Worm (Caenorhabditis elegans) whole organism, L1 larva: Measurements from ENCODE around the gene glo-4.
A peak's percentile ranks its signal among the peaks of the same experiment; 100 is the strongest.

Experiments
- C04F5.9 ChIP-seq: sonication (generic microtip); optimal IDR thresholded peaks from 2 replicates; lab custom pipeline; 2016; ENCODE audit warnings: missing genetic modification characterization, missing compliant biosample characterization
- C34B4.2 ChIP-seq: sonication (generic microtip); optimal IDR thresholded peaks from 2 replicates; lab custom pipeline; 2017; ENCODE audit warnings: mild to moderate bottlenecking, missing genetic modification characterization, missing compliant biosample characterization
- F16B12.6 ChIP-seq: fragments of 150-350 bp; optimal IDR thresholded peaks from 2 replicates; lab custom pipeline; 2014; ENCODE audit warnings: missing biosample characterization, missing genetic modification characterization
- Y116A8C.19 ChIP-seq: sonication (generic microtip); optimal IDR thresholded peaks from 2 replicates; lab custom pipeline; 2016; ENCODE audit warnings: missing compliant biosample characterization, missing genetic modification characterization, borderline replicate concordance
- aha-1 ChIP-seq: fragments of 150-350 bp; optimal IDR thresholded peaks from 2 replicates; lab custom pipeline; 2014; ENCODE audit warnings: missing biosample characterization, missing genetic modification characterization
- alr-1 ChIP-seq: fragments of 200-800 bp; sonication (Bioruptor generic); optimal IDR thresholded peaks from 2 replicates; lab custom pipeline; 2018; ENCODE audit warnings: borderline replicate concordance, mild to moderate bottlenecking, missing genetic modification characterization, missing compliant biosample characterization
- blmp-1 ChIP-seq: fragments of 150-350 bp; optimal IDR thresholded peaks from 2 replicates; lab custom pipeline; 2014; ENCODE audit warnings: missing biosample characterization, missing genetic modification characterization
- ceh-63 ChIP-seq: fragments of 200-800 bp; sonication (Bioruptor generic); optimal IDR thresholded peaks from 2 replicates; lab custom pipeline; 2018; ENCODE audit warnings: mild to moderate bottlenecking, missing genetic modification characterization, missing compliant biosample characterization
- ceh-82 ChIP-seq, 3 experiments: fragments of 150-350 bp in 1 of 3; sonication (generic microtip) in 2 of 3; optimal IDR thresholded peaks; 2 replicates each; lab custom pipeline; 2014 to 2017; ENCODE audit warnings: missing biosample characterization in 3 of 3, missing genetic modification characterization in 3 of 3
- ces-1 ChIP-seq: fragments of 150-350 bp; optimal IDR thresholded peaks from 2 replicates; lab custom pipeline; 2014; ENCODE audit warnings: missing biosample characterization, missing genetic modification reagents, missing genetic modification characterization
- dsc-1 ChIP-seq: sonication (generic microtip); optimal IDR thresholded peaks from 2 replicates; lab custom pipeline; 2016; ENCODE audit warnings: mild to moderate bottlenecking, missing genetic modification characterization, missing compliant biosample characterization
- efl-1 ChIP-seq, 4 experiments: fragments of 150-350 bp; optimal IDR thresholded peaks in 3 of 4; peaks in 1 of 4; 1 replicate in 1 of 4; 2 replicates in 3 of 4; lab custom pipeline; 2014; ENCODE audit warnings: missing biosample characterization in 2 of 4, missing genetic modification characterization in 2 of 4, missing genetic modification reagents in 2 of 4
- fkh-4 ChIP-seq: sonication (generic microtip); optimal IDR thresholded peaks from 2 replicates; lab custom pipeline; 2016; ENCODE audit warnings: missing compliant biosample characterization, missing genetic modification characterization, borderline replicate concordance
- fos-1 ChIP-seq: fragments of 150-350 bp; optimal IDR thresholded peaks from 2 replicates; lab custom pipeline; 2014; ENCODE audit warnings: missing biosample characterization, missing genetic modification characterization
- isw-1 ChIP-seq: fragments of 200-800 bp; sonication (Bioruptor generic); IDR thresholded peaks from 2 replicates; pipeline ENCODE4 v1.3.6; 2022; ENCODE audit warnings: missing genetic modification characterization, missing compliant biosample characterization
- lin-14 ChIP-seq: fragments of 200-800 bp; sonication (Bioruptor generic); optimal IDR thresholded peaks from 2 replicates; lab custom pipeline; 2018; ENCODE audit warnings: mild to moderate bottlenecking, missing genetic modification characterization, moderate library complexity, missing compliant biosample characterization
- lin-35 ChIP-seq, 2 experiments: fragments of 150-350 bp; optimal IDR thresholded peaks; 2 replicates each; lab custom pipeline; 2014; ENCODE audit warnings: missing biosample characterization in 2 of 2, missing genetic modification characterization in 2 of 2, missing genetic modification reagents in 2 of 2
- lin-39 ChIP-seq: fragments of 150-350 bp; optimal IDR thresholded peaks from 2 replicates; lab custom pipeline; 2014; ENCODE audit warnings: missing biosample characterization, missing genetic modification reagents, missing genetic modification characterization
- lir-3 ChIP-seq: sonication (generic microtip); optimal IDR thresholded peaks from 2 replicates; lab custom pipeline; 2016; ENCODE audit warnings: mild to moderate bottlenecking, missing genetic modification characterization, moderate library complexity, missing compliant biosample characterization; ENCODE audit not compliant: poor library complexity
- mab-9 ChIP-seq: fragments of 200-800 bp; sonication (Bioruptor generic); IDR thresholded peaks from 2 replicates; pipeline ENCODE4 v1.3.6; 2022; ENCODE audit warnings: missing genetic modification reagents, missing genetic modification characterization, missing compliant biosample characterization
- nhr-11 ChIP-seq: fragments of 150-350 bp; optimal IDR thresholded peaks from 2 replicates; lab custom pipeline; 2014; ENCODE audit warnings: missing biosample characterization, missing genetic modification characterization
- nhr-19 ChIP-seq: fragments of 200-800 bp; sonication (Bioruptor generic); conservative IDR thresholded peaks from 2 replicates; pipeline ENCODE4 v1.3.6; 2022; ENCODE audit warnings: missing genetic modification characterization, missing compliant biosample characterization
- nhr-20 ChIP-seq: sonication (generic microtip); optimal IDR thresholded peaks from 2 replicates; lab custom pipeline; 2016; ENCODE audit warnings: mild to moderate bottlenecking, missing genetic modification characterization, missing compliant biosample characterization
- nhr-28 ChIP-seq: fragments of 150-350 bp; optimal IDR thresholded peaks from 2 replicates; lab custom pipeline; 2014; ENCODE audit warnings: missing biosample characterization, missing genetic modification characterization
- nhr-47 ChIP-seq: sonication (generic microtip); optimal IDR thresholded peaks from 2 replicates; lab custom pipeline; 2016; ENCODE audit warnings: mild to moderate bottlenecking, missing genetic modification characterization, moderate library complexity, missing compliant biosample characterization
- nhr-76 ChIP-seq: sonication (generic microtip); optimal IDR thresholded peaks from 2 replicates; lab custom pipeline; 2017; ENCODE audit warnings: missing biosample characterization, missing genetic modification characterization
- nhr-77 ChIP-seq: fragments of 150-350 bp; optimal IDR thresholded peaks from 2 replicates; lab custom pipeline; 2014; ENCODE audit warnings: missing biosample characterization, missing genetic modification characterization
- nhr-85 ChIP-seq: sonication (generic microtip); peaks from one replicate; lab custom pipeline; 2016; ENCODE audit warnings: missing genetic modification characterization, inconsistent platforms, missing compliant biosample characterization
- nhr-90 ChIP-seq: sonication (generic microtip); optimal IDR thresholded peaks from 2 replicates; lab custom pipeline; 2016; ENCODE audit warnings: mild to moderate bottlenecking, missing genetic modification characterization, missing compliant biosample characterization; ENCODE audit not compliant: poor library complexity
- pag-3 ChIP-seq: sonication (generic microtip); optimal IDR thresholded peaks from 2 replicates; lab custom pipeline; 2017; ENCODE audit warnings: missing genetic modification characterization, mild to moderate bottlenecking, missing compliant biosample characterization, antibody characterized with exemption, borderline replicate concordance; ENCODE audit not compliant: insufficient read depth
- snu-23 ChIP-seq: sonication (generic microtip); optimal IDR thresholded peaks from 2 replicates; lab custom pipeline; 2016; ENCODE audit warnings: missing genetic modification characterization, missing compliant biosample characterization
- swsn-7 ChIP-seq: sonication (generic microtip); optimal IDR thresholded peaks from 2 replicates; lab custom pipeline; 2016; ENCODE audit warnings: missing genetic modification characterization, missing compliant biosample characterization
- unc-130 ChIP-seq: fragments of 150-350 bp; optimal IDR thresholded peaks from 2 replicates; lab custom pipeline; 2017; ENCODE audit warnings: missing biosample characterization, missing genetic modification characterization, inconsistent platforms
- unc-62 ChIP-seq: fragments of 150-350 bp; optimal IDR thresholded peaks from 2 replicates; lab custom pipeline; 2014; ENCODE audit warnings: missing biosample characterization, missing genetic modification reagents, missing genetic modification characterization
- unc-98 ChIP-seq: fragments of 200-800 bp; sonication (Bioruptor generic); IDR thresholded peaks from 2 replicates; pipeline ENCODE4 v1.3.6; 2022; ENCODE audit warnings: missing genetic modification characterization, missing compliant biosample characterization
- zip-4 ChIP-seq: fragments of 200-800 bp; sonication (Bioruptor generic); optimal IDR thresholded peaks from 2 replicates; lab custom pipeline; 2018; ENCODE audit warnings: mild to moderate bottlenecking, missing genetic modification characterization, moderate library complexity, missing compliant biosample characterization
- ztf-11 ChIP-seq, 2 experiments: sonication (generic microtip); optimal IDR thresholded peaks; 2 replicates each; lab custom pipeline; 2016 to 2017; ENCODE audit warnings: missing genetic modification characterization in 2 of 2, missing biosample characterization in 1 of 2, missing compliant biosample characterization in 1 of 2
- ztf-4 ChIP-seq: fragments of 150-350 bp; optimal IDR thresholded peaks from 2 replicates; lab custom pipeline; 2014; ENCODE audit warnings: missing biosample characterization, missing genetic modification characterization

The glo-4 gene

ce11 chrV:9243171-9243996 lies at the start of gene glo-4 (continued):
- TF ChIP-seq isw-1 (GFP tag; lab: Robert Waterston, UW) (peak; percentile 66), unc-98 (GFP tag; lab: Robert Waterston, UW) (no peak), F16B12.6 (peak; percentile 48), Y116A8C.19 (tag; lab: Kevin White, UChicago) (no peak), ces-1 (GFP tag; lab: Kevin White, UChicago) (no peak), nhr-20 (tag; lab: Kevin White, UChicago) (peak; percentile 90), snu-23 (GFP tag; lab: Kevin White, UChicago) (peak; percentile 92), alr-1 (tag; lab: Kevin White, UChicago) (no peak), C34B4.2 (tag; lab: Kevin White, UChicago) (no peak), unc-130 (tag; lab: Kevin White, UChicago) (no peak), nhr-76 (no peak), zip-4 (peak; percentile 25), nhr-47 (peak; percentile 85), nhr-11 (tag; lab: Kevin White, UChicago) (no peak), C04F5.9 (tag; lab: Kevin White, UChicago) (peak; percentile 26), nhr-77 (tag; lab: Kevin White, UChicago) (peak; percentile 75), ztf-11 (tag; optimal IDR thresholded peaks at IDR 0.05; lab: Kevin White, UChicago) (peak in 1 of 2 experiments; percentile 38), ceh-63 (no peak), lir-3 (tag; lab: Kevin White, UChicago) (peak; percentile 28), nhr-85 (tag; lab: Kevin White, UChicago) (peak; percentile 91), unc-62 (GFP tag; lab: Kevin White, UChicago) (no peak), lin-39 (peak; percentile 34), lin-14 (GFP tag; lab: Kevin White, UChicago) (peak; percentile 94), ztf-4 (tag; lab: Kevin White, UChicago) (peak; percentile 57), nhr-28 (no peak), blmp-1 (peak; percentile 88), ceh-82 (tag; optimal IDR thresholded peaks at IDR 0.05; lab: Kevin White, UChicago) (peak; percentile 83 to 84 (median 83)), aha-1 (tag; lab: Kevin White, UChicago) (no peak), swsn-7 (tag; lab: Kevin White, UChicago) (peak; percentile 91), fos-1 (tag; lab: Kevin White, UChicago) (peak; percentile 58), mab-9 (GFP tag; lab: Robert Waterston, UW) (peak; percentile 58; the same call in 1 of the 2 replicates), nhr-90 (tag; lab: Kevin White, UChicago) (peak; percentile 68), efl-1 (optimal IDR thresholded peaks at IDR 0.05; lab: Kevin White, UChicago) (peak; percentile 82 to 85), efl-1 (GFP tag; optimal IDR thresholded peaks at IDR 0.05 in 1 of 2; lab: Kevin White, UChicago) (peak; percentile 78 to 97)
- TF ChIP-seq, all 84 proteins: peak for 53

DNA sequence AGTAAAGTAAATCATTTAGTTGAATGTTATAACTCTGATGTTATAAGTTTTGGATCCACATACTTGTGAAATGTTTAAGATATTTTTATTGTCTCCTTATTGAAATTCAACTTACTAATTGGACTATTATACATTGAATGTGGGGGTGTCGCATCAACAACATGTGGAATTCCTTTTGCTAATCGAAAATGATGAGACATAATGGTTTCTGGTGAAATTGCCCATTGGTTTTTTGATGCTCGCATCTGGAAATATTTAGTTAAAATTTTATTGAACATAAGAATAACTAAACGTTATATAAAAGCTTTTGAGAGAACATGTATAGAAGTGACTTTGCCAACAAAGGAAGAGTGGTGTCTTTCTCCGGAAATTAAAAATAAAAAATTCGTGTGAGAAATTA lies 48.9 kb upstream of the glo-4 start, which contains the start of gene ZK682.7:
Gene ZK682.7, minus strand, starts transcription at position 247 of the 400 bp plus-strand sequence.
- TF ChIP-seq unc-98 (GFP tag; lab: Robert Waterston, UW) (no peak), ceh-63 (no peak), dsc-1 (tag; lab: Kevin White, UChicago) (peak; percentile 91), nhr-19 (GFP tag; lab: Robert Waterston, UW) (no peak), pag-3 (tag; lab: Kevin White, UChicago) (no peak), lin-35 (GFP tag; optimal IDR thresholded peaks at IDR 0.05; lab: Kevin White, UChicago) (no peak), snu-23 (GFP tag; lab: Kevin White, UChicago) (no peak), aha-1 (tag; lab: Kevin White, UChicago) (no peak), fkh-4 (peak; percentile 77)
